Fruit fly (Drosophila melanogaster) whole organism, embryonic: ENCODE measurements around the gene CG33108.
A peak's percentile ranks its signal among the peaks of the same experiment; 100 is the strongest.

Experiments
- Ada2b ChIP-seq: fragments of 200-800 bp; sonication (Bioruptor generic); IDR thresholded peaks from 2 replicates; pipeline ENCODE4 v1.3.6; 2022; ENCODE audit warnings: missing biosample characterization, missing genetic modification characterization
- CG13123 ChIP-seq: fragments of 200-800 bp; sonication (Bioruptor generic); optimal IDR thresholded peaks from 2 replicates; lab custom pipeline; 2016; ENCODE audit warnings: missing biosample characterization, missing genetic modification characterization
- CG15011 ChIP-seq: fragments of 200-800 bp; sonication (Bioruptor generic); optimal IDR thresholded peaks from 3 replicates; lab custom pipeline; 2018; ENCODE audit warnings: missing biosample characterization, mild to moderate bottlenecking, missing genetic modification characterization
- CG1529 ChIP-seq: fragments of 200-800 bp; sonication (Bioruptor generic); optimal IDR thresholded peaks from 3 replicates; lab custom pipeline; 2018; ENCODE audit warnings: missing biosample characterization, missing genetic modification characterization
- CG15479 ChIP-seq: fragments of 200-800 bp; sonication (Bioruptor generic); optimal IDR thresholded peaks from 3 replicates; lab custom pipeline; 2019; ENCODE audit warnings: missing biosample characterization, mild to moderate bottlenecking, missing genetic modification characterization, moderate library complexity
- CG16813 ChIP-seq: fragments of 200-800 bp; sonication (Bioruptor generic); IDR thresholded peaks from 3 replicates; pipeline ENCODE4 v1.3.6; 2022; ENCODE audit warnings: missing biosample characterization, missing genetic modification characterization; ENCODE audit not compliant: partially characterized antibody
- CG16815 ChIP-seq: fragments of 200-800 bp; sonication (Bioruptor generic); optimal IDR thresholded peaks from 3 replicates; lab custom pipeline; 2017; ENCODE audit warnings: missing biosample characterization, mild to moderate bottlenecking, missing genetic modification characterization
- CG17612 ChIP-seq: fragments of 200-800 bp; sonication (Bioruptor generic); IDR thresholded peaks from 2 replicates; pipeline ENCODE4 v1.3.6; 2022; ENCODE audit warnings: missing biosample characterization, missing genetic modification characterization
- CG2116 ChIP-seq: fragments of 200-800 bp; sonication (Bioruptor generic); optimal IDR thresholded peaks from 3 replicates; lab custom pipeline; 2018; ENCODE audit warnings: missing biosample characterization, mild to moderate bottlenecking, missing genetic modification characterization
- CG32772 ChIP-seq: fragments of 200-800 bp; sonication (Bioruptor generic); IDR thresholded peaks from 2 replicates; pipeline ENCODE4 v1.3.6; 2022; ENCODE audit warnings: missing biosample characterization, missing genetic modification characterization
- CG33213 ChIP-seq: fragments of 200-800 bp; sonication (Bioruptor generic); optimal IDR thresholded peaks from 3 replicates; lab custom pipeline; 2016; ENCODE audit warnings: missing biosample characterization, missing genetic modification characterization
- CG34224 ChIP-seq: fragments of 200-800 bp; sonication (Bioruptor generic); IDR thresholded peaks from 3 replicates; pipeline ENCODE4 v1.3.6; 2022; ENCODE audit warnings: missing biosample characterization, missing genetic modification characterization; ENCODE audit not compliant: partially characterized antibody
- CG34422 ChIP-seq: fragments of 200-800 bp; sonication (Bioruptor generic); IDR thresholded peaks from 3 replicates; pipeline ENCODE4 v1.3.6; 2022; ENCODE audit warnings: missing biosample characterization, missing genetic modification characterization
- CG3838 ChIP-seq: fragments of 200-800 bp; sonication (Bioruptor generic); optimal IDR thresholded peaks from 3 replicates; lab custom pipeline; 2016; ENCODE audit warnings: missing biosample characterization, missing genetic modification characterization
- CG4617 ChIP-seq: fragments of 200-800 bp; sonication (Bioruptor generic); optimal IDR thresholded peaks from 3 replicates; lab custom pipeline; 2016; ENCODE audit warnings: missing biosample characterization, missing genetic modification characterization, borderline replicate concordance
- CG5245 ChIP-seq: fragments of 200-800 bp; sonication (Bioruptor generic); optimal IDR thresholded peaks from 3 replicates; lab custom pipeline; 2016; ENCODE audit warnings: missing biosample characterization, missing genetic modification characterization
- CG7372 ChIP-seq: fragments of 200-800 bp; sonication (Bioruptor generic); IDR thresholded peaks from 2 replicates; pipeline ENCODE4 v1.3.6; 2022; ENCODE audit warnings: missing biosample characterization, missing genetic modification characterization
- CG7745 ChIP-seq: fragments of 200-800 bp; sonication (Bioruptor generic); optimal IDR thresholded peaks from 2 replicates; lab custom pipeline; 2018; ENCODE audit warnings: missing biosample characterization, mild to moderate bottlenecking, missing genetic modification characterization, moderate library complexity
- CG7839 ChIP-seq: fragments of 200-800 bp; sonication (Bioruptor generic); optimal IDR thresholded peaks from 3 replicates; lab custom pipeline; 2018; ENCODE audit warnings: missing biosample characterization, mild to moderate bottlenecking, missing genetic modification characterization, moderate library complexity
- CG8478 ChIP-seq: fragments of >200 bp; optimal IDR thresholded peaks from 2 replicates; lab custom pipeline; 2018
- CG9609 ChIP-seq: fragments of 200-800 bp; sonication (Bioruptor generic); optimal IDR thresholded peaks from 3 replicates; lab custom pipeline; 2016; ENCODE audit warnings: missing biosample characterization, missing genetic modification characterization
- CG9797 ChIP-seq: fragments of 200-800 bp; sonication (Bioruptor generic); optimal IDR thresholded peaks from 3 replicates; lab custom pipeline; 2018; ENCODE audit warnings: missing biosample characterization, mild to moderate bottlenecking, missing genetic modification characterization
- ERR ChIP-seq: fragments of 200-800 bp; sonication (Bioruptor generic); optimal IDR thresholded peaks from 2 replicates; lab custom pipeline; 2016; ENCODE audit warnings: missing biosample characterization, missing genetic modification characterization
- GATAe ChIP-seq: fragments of 200-800 bp; sonication (Bioruptor generic); conservative IDR thresholded peaks from 2 replicates; pipeline ENCODE4 v1.3.6; 2022; ENCODE audit warnings: missing biosample characterization, missing genetic modification characterization
- Gsc ChIP-seq: fragments of 200-800 bp; sonication (Bioruptor generic); IDR thresholded peaks from 2 replicates; pipeline ENCODE4 v1.3.6; 2022; ENCODE audit warnings: missing biosample characterization, missing genetic modification characterization
- HmgD ChIP-seq: fragments of 200-800 bp; sonication (Bioruptor generic); optimal IDR thresholded peaks from 3 replicates; lab custom pipeline; 2016; ENCODE audit warnings: missing biosample characterization, missing genetic modification characterization
- Hr3 ChIP-seq: fragments of 200-800 bp; sonication (Bioruptor generic); optimal IDR thresholded peaks from 3 replicates; lab custom pipeline; 2016; ENCODE audit warnings: missing biosample characterization, missing genetic modification characterization
- Hsf ChIP-seq: fragments of 200-800 bp; sonication (Bioruptor generic); optimal IDR thresholded peaks from 3 replicates; lab custom pipeline; 2016; ENCODE audit warnings: missing biosample characterization, missing genetic modification characterization
- Meics ChIP-seq: fragments of 200-800 bp; sonication (Bioruptor generic); optimal IDR thresholded peaks from 2 replicates; lab custom pipeline; 2017; ENCODE audit warnings: missing biosample characterization, mild to moderate bottlenecking, missing genetic modification characterization
- Nf-YA ChIP-seq: fragments of 200-800 bp; sonication (Bioruptor generic); IDR thresholded peaks from 2 replicates; pipeline ENCODE4 v1.3.6; 2022; ENCODE audit warnings: missing biosample characterization, missing genetic modification characterization
- Optix ChIP-seq: fragments of 200-800 bp; sonication (Bioruptor generic); IDR thresholded peaks from 3 replicates; pipeline ENCODE4 v1.3.6; 2022; ENCODE audit warnings: missing biosample characterization, missing genetic modification characterization
- Ravus ChIP-seq: fragments of 200-800 bp; sonication (Bioruptor generic); IDR thresholded peaks from 2 replicates; pipeline ENCODE4 v1.3.6; 2022; ENCODE audit warnings: missing biosample characterization, missing genetic modification characterization
- Sry-β ChIP-seq: fragments of 200-800 bp; sonication (Bioruptor generic); optimal IDR thresholded peaks from 2 replicates; lab custom pipeline; 2018; ENCODE audit warnings: missing biosample characterization, mild to moderate bottlenecking, missing genetic modification characterization, moderate library complexity
- Taf1 ChIP-seq: fragments of 200-800 bp; sonication (Bioruptor generic); IDR thresholded peaks from 2 replicates; pipeline ENCODE4 v1.3.6; 2022; ENCODE audit warnings: missing biosample characterization, missing genetic modification characterization
- Trl ChIP-seq, 3 experiments: fragments of >200 bp in 2 of 3; fragments of 200-800 bp in 1 of 3; sonication (Bioruptor generic) in 1 of 3; optimal IDR thresholded peaks; 2 replicates in 1 of 3; 3 replicates in 2 of 3; lab custom pipeline; 2016 to 2017; ENCODE audit warnings: missing biosample characterization in 1 of 3, missing genetic modification characterization in 1 of 3
- crp ChIP-seq, 2 experiments: fragments of 200-800 bp; sonication (Bioruptor generic); optimal IDR thresholded peaks; 2 replicates in 1 of 2; 3 replicates in 1 of 2; lab custom pipeline; 2017; ENCODE audit warnings: missing biosample characterization in 2 of 2, missing genetic modification characterization in 2 of 2, mild to moderate bottlenecking in 1 of 2, moderate library complexity in 1 of 2
- emc ChIP-seq: fragments of 200-800 bp; sonication (Bioruptor generic); optimal IDR thresholded peaks from 2 replicates; lab custom pipeline; 2016; ENCODE audit warnings: missing biosample characterization, missing genetic modification characterization
- ewg ChIP-seq: fragments of 200-800 bp; sonication (Bioruptor generic); optimal IDR thresholded peaks from 3 replicates; lab custom pipeline; 2017; ENCODE audit warnings: mild to moderate bottlenecking, missing biosample characterization, missing genetic modification reagents, missing genetic modification characterization
- gfzf ChIP-seq: fragments of 200-800 bp; sonication (Bioruptor generic); optimal IDR thresholded peaks from 2 replicates; lab custom pipeline; 2016; ENCODE audit warnings: missing biosample characterization, mild to moderate bottlenecking, missing genetic modification characterization, moderate library complexity
- jing ChIP-seq: fragments of 200-800 bp; sonication (Bioruptor generic); optimal IDR thresholded peaks from 2 replicates; lab custom pipeline; 2018; ENCODE audit warnings: missing biosample characterization, mild to moderate bottlenecking, missing genetic modification characterization
- kni ChIP-seq: fragments of 200-800 bp; sonication (Bioruptor generic); optimal IDR thresholded peaks from 3 replicates; lab custom pipeline; 2017; ENCODE audit warnings: mild to moderate bottlenecking, missing biosample characterization, missing genetic modification reagents, missing genetic modification characterization
- mirr ChIP-seq: fragments of 200-800 bp; sonication (Bioruptor generic); optimal IDR thresholded peaks from 3 replicates; lab custom pipeline; 2018; ENCODE audit warnings: missing biosample characterization, mild to moderate bottlenecking, missing genetic modification characterization
- otp ChIP-seq: fragments of 200-800 bp; sonication (Bioruptor generic); IDR thresholded peaks from 3 replicates; pipeline ENCODE4, ENCODE4 v1.3.6; 2022; ENCODE audit warnings: missing biosample characterization, missing genetic modification characterization
- pb ChIP-seq: fragments of 200-800 bp; sonication (Bioruptor generic); optimal IDR thresholded peaks from 3 replicates; lab custom pipeline; 2016; ENCODE audit warnings: missing biosample characterization, missing genetic modification characterization
- peb ChIP-seq: fragments of 200-800 bp; sonication (Bioruptor generic); IDR thresholded peaks from 2 replicates; pipeline ENCODE4 v1.3.6; 2022; ENCODE audit warnings: missing biosample characterization, missing genetic modification characterization
- prd ChIP-seq, 3 experiments: fragments of >200 bp in 2 of 3; fragments of 200-800 bp in 1 of 3; sonication (Bioruptor generic) in 1 of 3; optimal IDR thresholded peaks in 2 of 3; IDR thresholded peaks in 1 of 3; 2 replicates in 2 of 3; 3 replicates in 1 of 3; pipeline versions ENCODE4 v1.3.6 to Lab custom; 2017 to 2022; ENCODE audit warnings: missing biosample characterization in 1 of 3, missing genetic modification characterization in 1 of 3
- scrt ChIP-seq: fragments of 200-800 bp; sonication (Bioruptor generic); optimal IDR thresholded peaks from 2 replicates; lab custom pipeline; 2018; ENCODE audit warnings: missing biosample characterization, mild to moderate bottlenecking, missing genetic modification characterization, moderate library complexity
- stc ChIP-seq: fragments of 200-800 bp; sonication (Bioruptor generic); IDR thresholded peaks from 2 replicates; pipeline ENCODE4 v1.3.6; 2022; ENCODE audit warnings: missing biosample characterization, missing genetic modification characterization
- trem ChIP-seq: fragments of 200-800 bp; optimal IDR thresholded peaks from 3 replicates; lab custom pipeline; 2019; ENCODE audit warnings: missing biosample characterization, mild to moderate bottlenecking, missing genetic modification characterization, moderate library complexity

Gene CG33108

dm6 chr3R:24031019-24031824 lies 35.8 kb downstream of the CG33108 start (continued):
- TF ChIP-seq CG34422 (GFP tag; lab: Robert Waterston, UW), result no peak; the same call in 2 of the 3 replicates
- no peak for TF ChIP-seq CG33213 (GFP tag; lab: Kevin White, UChicago)
- peak; percentile 35; the same call in 1 of the 2 replicates for TF ChIP-seq stc (GFP tag; lab: Robert Waterston, UW)
- TF ChIP-seq Meics (GFP tag; lab: Kevin White, UChicago), result peak; percentile 9
- peak; percentile 77 to 92 for TF ChIP-seq Trl (optimal IDR thresholded peaks at IDR 0.05; lab: Kevin White, UChicago)
- peak; percentile 12 for TF ChIP-seq Trl (GFP tag; optimal IDR thresholded peaks at IDR 0.05; lab: Kevin White, UChicago)
- peak; percentile 46 for TF ChIP-seq CG4617 (GFP tag; lab: Kevin White, UChicago)
- TF ChIP-seq kni (GFP tag; lab: Kevin White, UChicago), result peak; percentile 28
- no peak for TF ChIP-seq Sry-β
- no peak for TF ChIP-seq CG16815 (GFP tag; lab: Kevin White, UChicago)
- peak; percentile 69 for TF ChIP-seq ewg (GFP tag; lab: Kevin White, UChicago)
- TF ChIP-seq CG9609 (GFP tag; lab: Kevin White, UChicago), result no peak
- TF ChIP-seq HmgD (GFP tag; lab: Kevin White, UChicago), result no peak
- no peak for TF ChIP-seq CG8478 (lab: Kevin White, UChicago)
- TF ChIP-seq CG34224, result no peak
- TF ChIP-seq gfzf (GFP tag; lab: Kevin White, UChicago), result no peak
- TF ChIP-seq pb, result no peak
- TF ChIP-seq peb (GFP tag; lab: Robert Waterston, UW), result no peak
- no peak for TF ChIP-seq otp (GFP tag; lab: Robert Waterston, UW)
- no peak for TF ChIP-seq Gsc (GFP tag; lab: Robert Waterston, UW)
- TF ChIP-seq prd (optimal IDR thresholded peaks at IDR 0.05; lab: Kevin White, UChicago), result no peak
- TF ChIP-seq prd (GFP tag; IDR thresholded peaks at IDR 0.05; lab: Robert Waterston, UW), result no peak
- TF ChIP-seq CG16813 (GFP tag; lab: Robert Waterston, UW), result no peak
- TF ChIP-seq CG3838, result no peak
- TF ChIP-seq Hr3 (GFP tag; lab: Kevin White, UChicago), result no peak
- no peak for TF ChIP-seq CG15011 (GFP tag; lab: Kevin White, UChicago)
- no peak for TF ChIP-seq CG7745 (tag; lab: Kevin White, UChicago)
- TF ChIP-seq Ada2b (GFP tag; lab: Robert Waterston, UW), result no peak
- no peak for TF ChIP-seq CG9797 (GFP tag; lab: Kevin White, UChicago)
- TF ChIP-seq jing (GFP tag; lab: Kevin White, UChicago), result no peak
- no peak for TF ChIP-seq CG13123 (GFP tag; lab: Kevin White, UChicago)
- no peak for TF ChIP-seq Nf-YA (GFP tag; lab: Robert Waterston, UW)
- TF ChIP-seq Hsf (GFP tag; lab: Kevin White, UChicago), result no peak
- TF ChIP-seq trem, result no peak
- no peak for TF ChIP-seq CG32772 (GFP tag; lab: Robert Waterston, UW)
- TF ChIP-seq Taf1, result no peak
- no peak for TF ChIP-seq CG7839 (tag; lab: Kevin White, UChicago)
- TF ChIP-seq scrt (GFP tag; lab: Kevin White, UChicago), result no peak
- TF ChIP-seq Ravus (GFP tag; lab: Robert Waterston, UW), result no peak
- no peak for TF ChIP-seq ERR (GFP tag; lab: Kevin White, UChicago)
- TF ChIP-seq CG5245, result no peak
- no peak for TF ChIP-seq Optix (GFP tag; lab: Robert Waterston, UW)
- TF ChIP-seq emc, result no peak
- no peak for TF ChIP-seq GATAe (GFP tag; lab: Robert Waterston, UW)
- no peak for TF ChIP-seq CG1529 (GFP tag; lab: Kevin White, UChicago)
- TF ChIP-seq CG15479 (GFP tag; lab: Kevin White, UChicago), result peak; percentile 53
- no peak for TF ChIP-seq mirr (GFP tag; lab: Kevin White, UChicago)
- TF ChIP-seq CG17612 (GFP tag; lab: Robert Waterston, UW), result no peak
- TF ChIP-seq CG7372 (GFP tag; lab: Robert Waterston, UW), result peak; percentile 25; the same call in 1 of the 2 replicates
- no peak for TF ChIP-seq crp (GFP tag; optimal IDR thresholded peaks at IDR 0.05; lab: Kevin White, UChicago)
- no peak for TF ChIP-seq CG2116
